Fruit fly (Drosophila melanogaster) whole organism, prepupa: ENCODE data around the gene Grip.
A peak's percentile ranks its signal among the peaks of the same experiment; 100 is the strongest.

Experiments
- Blimp-1 ChIP-seq: fragments of 200-800 bp; sonication (Bioruptor generic); optimal IDR thresholded peaks from 3 replicates; lab custom pipeline; 2017; ENCODE audit warnings: missing biosample characterization, missing genetic modification characterization, mild to moderate bottlenecking, moderate library complexity, missing genetic modification reagents
- CG10631 ChIP-seq: fragments of 200-800 bp; sonication (Bioruptor generic); optimal IDR thresholded peaks from 2 replicates; lab custom pipeline; 2016; ENCODE audit warnings: missing biosample characterization, missing genetic modification characterization
- CG10669 ChIP-seq: fragments of 200-800 bp; sonication (Bioruptor generic); optimal IDR thresholded peaks from 3 replicates; lab custom pipeline; 2018; ENCODE audit warnings: missing biosample characterization, mild to moderate bottlenecking, missing genetic modification characterization, moderate library complexity
- CG11294 ChIP-seq: fragments of 200-800 bp; sonication (Bioruptor generic); IDR thresholded peaks from 2 replicates; pipeline ENCODE4 v1.3.6; 2022; ENCODE audit warnings: missing biosample characterization, missing genetic modification characterization
- CG11762 ChIP-seq: fragments of 200-800 bp; sonication (Bioruptor generic); optimal IDR thresholded peaks from 3 replicates; lab custom pipeline; 2016; ENCODE audit warnings: missing biosample characterization, missing genetic modification characterization; ENCODE audit not compliant: insufficient read depth
- CG11902 ChIP-seq: fragments of 200-800 bp; sonication (Bioruptor generic); optimal IDR thresholded peaks from 3 replicates; lab custom pipeline; 2016; ENCODE audit warnings: missing biosample characterization, missing genetic modification characterization
- CG15336 ChIP-seq: fragments of 200-800 bp; sonication (Bioruptor generic); IDR thresholded peaks from 2 replicates; pipeline ENCODE4 v1.3.6; 2022; ENCODE audit warnings: missing biosample characterization, missing genetic modification characterization
- CG1621 ChIP-seq: fragments of 200-800 bp; sonication (Bioruptor generic); optimal IDR thresholded peaks from 3 replicates; lab custom pipeline; 2018; ENCODE audit warnings: missing biosample characterization, mild to moderate bottlenecking, missing genetic modification characterization
- CG16779 ChIP-seq: fragments of 200-800 bp; sonication (Bioruptor generic); optimal IDR thresholded peaks from 3 replicates; lab custom pipeline; 2017; ENCODE audit warnings: missing biosample characterization, mild to moderate bottlenecking, missing genetic modification characterization
- CG3032 ChIP-seq: fragments of 200-800 bp; optimal IDR thresholded peaks from 2 replicates; lab custom pipeline; 2019; ENCODE audit warnings: missing biosample characterization, mild to moderate bottlenecking, missing genetic modification characterization, moderate library complexity
- CG31627 ChIP-seq: fragments of 200-800 bp; sonication (Bioruptor generic); optimal IDR thresholded peaks from 3 replicates; lab custom pipeline; 2016; ENCODE audit warnings: missing biosample characterization, missing genetic modification characterization
- CG32006 ChIP-seq: fragments of 200-800 bp; sonication (Bioruptor generic); optimal IDR thresholded peaks from 3 replicates; lab custom pipeline; 2017; ENCODE audit warnings: missing biosample characterization, mild to moderate bottlenecking, missing genetic modification characterization
- CG34406 ChIP-seq: fragments of 200-800 bp; sonication (Bioruptor generic); optimal IDR thresholded peaks from 3 replicates; lab custom pipeline; 2016; ENCODE audit warnings: missing biosample characterization, missing genetic modification characterization
- CG4318 ChIP-seq: fragments of 200-800 bp; sonication (Bioruptor generic); optimal IDR thresholded peaks from 3 replicates; lab custom pipeline; 2017; ENCODE audit warnings: missing biosample characterization, mild to moderate bottlenecking, missing genetic modification characterization
- CG6163 ChIP-seq: fragments of 200-800 bp; sonication (Bioruptor generic); IDR thresholded peaks from 3 replicates; pipeline ENCODE4 v1.3.6; 2022; ENCODE audit warnings: missing biosample characterization, missing genetic modification characterization
- CG6276 ChIP-seq: fragments of 200-800 bp; sonication (Bioruptor generic); optimal IDR thresholded peaks from 2 replicates; lab custom pipeline; 2017; ENCODE audit warnings: missing biosample characterization, mild to moderate bottlenecking, missing genetic modification characterization
- CG6792 ChIP-seq: fragments of 200-800 bp; sonication (Bioruptor generic); optimal IDR thresholded peaks from 3 replicates; lab custom pipeline; 2016; ENCODE audit warnings: missing biosample characterization, missing genetic modification characterization
- CG6808 ChIP-seq: fragments of 200-800 bp; sonication (Bioruptor generic); optimal IDR thresholded peaks from 3 replicates; lab custom pipeline; 2017; ENCODE audit warnings: missing biosample characterization, missing genetic modification characterization, mild to moderate bottlenecking, moderate library complexity, missing genetic modification reagents
- CG7368 ChIP-seq: fragments of 200-800 bp; sonication (Bioruptor generic); optimal IDR thresholded peaks from 3 replicates; lab custom pipeline; 2016; ENCODE audit warnings: missing biosample characterization, missing genetic modification characterization
- CG8119 ChIP-seq: fragments of 200-800 bp; sonication (Bioruptor generic); IDR thresholded peaks from 3 replicates; pipeline ENCODE4 v1.3.6; 2022; ENCODE audit warnings: missing biosample characterization, missing genetic modification characterization
- CG8632 ChIP-seq: fragments of 200-800 bp; sonication (Bioruptor generic); optimal IDR thresholded peaks from 3 replicates; lab custom pipeline; 2016; ENCODE audit warnings: missing biosample characterization, missing genetic modification characterization
- CG9139 ChIP-seq: fragments of 200-800 bp; sonication (Bioruptor generic); optimal IDR thresholded peaks from 3 replicates; lab custom pipeline; 2017; ENCODE audit warnings: missing biosample characterization, mild to moderate bottlenecking, missing genetic modification characterization
- Eip78C ChIP-seq: fragments of 200-800 bp; sonication (Bioruptor generic); peaks from one replicate; lab custom pipeline; 2016; ENCODE audit warnings: missing biosample characterization, missing genetic modification characterization
- Ets21C ChIP-seq: fragments of 200-800 bp; sonication (Bioruptor generic); optimal IDR thresholded peaks from 3 replicates; lab custom pipeline; 2016; ENCODE audit warnings: missing biosample characterization, missing genetic modification characterization
- Ets96B ChIP-seq: fragments of 200-800 bp; optimal IDR thresholded peaks from 2 replicates; lab custom pipeline; 2019; ENCODE audit warnings: missing biosample characterization, mild to moderate bottlenecking, missing genetic modification characterization, moderate library complexity
- Gug ChIP-seq: fragments of 200-800 bp; sonication (Bioruptor generic); IDR thresholded peaks from 2 replicates; pipeline ENCODE4 v1.3.6; 2022; ENCODE audit warnings: missing biosample characterization, missing genetic modification characterization
- Hr38 ChIP-seq: sonication (Bioruptor generic); optimal IDR thresholded peaks from 2 replicates; lab custom pipeline; 2016; ENCODE audit warnings: missing biosample characterization, missing genetic modification characterization
- Hr39 ChIP-seq: fragments of 200-800 bp; sonication (Bioruptor generic); optimal IDR thresholded peaks from 2 replicates; lab custom pipeline; 2016; ENCODE audit warnings: missing biosample characterization, missing genetic modification characterization
- Hr4 ChIP-seq: fragments of 200-800 bp; sonication (Bioruptor generic); optimal IDR thresholded peaks from 3 replicates; lab custom pipeline; 2016; ENCODE audit warnings: missing biosample characterization, missing genetic modification characterization
- Lpt ChIP-seq: fragments of 200-800 bp; sonication (Bioruptor generic); optimal IDR thresholded peaks from 3 replicates; lab custom pipeline; 2016; ENCODE audit warnings: missing biosample characterization, missing genetic modification characterization
- Met ChIP-seq: fragments of 200-800 bp; sonication (Bioruptor generic); optimal IDR thresholded peaks from 3 replicates; lab custom pipeline; 2016; ENCODE audit warnings: missing biosample characterization, missing genetic modification characterization
- OdsH ChIP-seq: fragments of 200-800 bp; sonication (Bioruptor generic); optimal IDR thresholded peaks from 3 replicates; lab custom pipeline; 2016; ENCODE audit warnings: missing biosample characterization, missing genetic modification characterization
- Smox ChIP-seq: fragments of 200-800 bp; sonication (Bioruptor generic); optimal IDR thresholded peaks from 3 replicates; lab custom pipeline; 2016; ENCODE audit warnings: missing biosample characterization, missing genetic modification characterization
- Sox102F ChIP-seq: fragments of 200-800 bp; sonication (Bioruptor generic); optimal IDR thresholded peaks from 2 replicates; lab custom pipeline; 2016; ENCODE audit warnings: missing biosample characterization, mild to moderate bottlenecking, missing genetic modification characterization
- Sox14 ChIP-seq: fragments of 200-800 bp; sonication (Bioruptor generic); optimal IDR thresholded peaks from 3 replicates; lab custom pipeline; 2016; ENCODE audit warnings: missing biosample characterization, missing genetic modification characterization
- Sox15 ChIP-seq: fragments of 200-800 bp; sonication (Bioruptor generic); optimal IDR thresholded peaks from 3 replicates; lab custom pipeline; 2016; ENCODE audit warnings: missing biosample characterization, missing genetic modification characterization
- achi ChIP-seq: fragments of 200-800 bp; sonication (Bioruptor generic); optimal IDR thresholded peaks from 3 replicates; lab custom pipeline; 2016; ENCODE audit warnings: missing biosample characterization, missing genetic modification characterization
- acj6 ChIP-seq: fragments of 200-800 bp; sonication (Bioruptor generic); optimal IDR thresholded peaks from 3 replicates; lab custom pipeline; 2016; ENCODE audit warnings: missing biosample characterization, missing genetic modification characterization
- cyc ChIP-seq: fragments of 200-800 bp; sonication (Bioruptor generic); optimal IDR thresholded peaks from 3 replicates; lab custom pipeline; 2016; ENCODE audit warnings: missing biosample characterization, missing genetic modification characterization
- dac ChIP-seq: fragments of 200-800 bp; sonication (Bioruptor generic); optimal IDR thresholded peaks from 2 replicates; lab custom pipeline; 2017; ENCODE audit warnings: missing biosample characterization, mild to moderate bottlenecking, missing genetic modification characterization
- dsx ChIP-seq: fragments of 200-800 bp; optimal IDR thresholded peaks from 3 replicates; lab custom pipeline; 2019; ENCODE audit warnings: missing biosample characterization, mild to moderate bottlenecking, missing genetic modification characterization, moderate library complexity; ENCODE audit not compliant: poor library complexity, severe bottlenecking
- eg ChIP-seq: fragments of 200-800 bp; sonication (Bioruptor generic); IDR thresholded peaks from 3 replicates; pipeline ENCODE4 v1.3.6; 2022; ENCODE audit warnings: missing biosample characterization, missing genetic modification characterization
- esn ChIP-seq: fragments of 200-800 bp; sonication (Bioruptor generic); optimal IDR thresholded peaks from 2 replicates; lab custom pipeline; 2016; ENCODE audit warnings: missing biosample characterization, mild to moderate bottlenecking, missing genetic modification characterization, moderate library complexity
- fd59A ChIP-seq: fragments of 200-800 bp; sonication (Bioruptor generic); optimal IDR thresholded peaks from 2 replicates; lab custom pipeline; 2017; ENCODE audit warnings: missing biosample characterization, mild to moderate bottlenecking, missing genetic modification characterization, missing genetic modification reagents
- fd85E ChIP-seq: fragments of 200-800 bp; sonication (Bioruptor generic); optimal IDR thresholded peaks from 3 replicates; lab custom pipeline; 2016; ENCODE audit warnings: missing biosample characterization, missing genetic modification characterization
- fkh ChIP-seq: fragments of 200-800 bp; sonication (Bioruptor generic); optimal IDR thresholded peaks from 3 replicates; lab custom pipeline; 2017; ENCODE audit warnings: missing biosample characterization, mild to moderate bottlenecking, missing genetic modification characterization, moderate library complexity
- lz ChIP-seq: fragments of 200-800 bp; sonication (Bioruptor generic); optimal IDR thresholded peaks from 3 replicates; lab custom pipeline; 2016; ENCODE audit warnings: missing biosample characterization, missing genetic modification characterization
- net ChIP-seq: fragments of 200-800 bp; sonication (Bioruptor generic); optimal IDR thresholded peaks from 3 replicates; lab custom pipeline; 2016; ENCODE audit warnings: missing biosample characterization, missing genetic modification characterization
- pdm3 ChIP-seq: fragments of 200-800 bp; sonication (Bioruptor generic); optimal IDR thresholded peaks from 3 replicates; lab custom pipeline; 2016; ENCODE audit warnings: missing biosample characterization, missing genetic modification characterization
- salr ChIP-seq, 2 experiments: fragments of 200-800 bp; sonication (Bioruptor generic); optimal IDR thresholded peaks; 3 replicates each; lab custom pipeline; 2016 to 2018; ENCODE audit warnings: missing biosample characterization in 2 of 2, missing genetic modification characterization in 2 of 2, mild to moderate bottlenecking in 1 of 2
- ss ChIP-seq, 2 experiments: fragments of 200-800 bp; sonication (Bioruptor generic); optimal IDR thresholded peaks; 2 replicates in 1 of 2; 3 replicates in 1 of 2; lab custom pipeline; 2017 to 2018; ENCODE audit warnings: mild to moderate bottlenecking in 2 of 2, missing biosample characterization in 2 of 2, missing genetic modification characterization in 2 of 2, moderate library complexity in 1 of 2
- svp ChIP-seq: fragments of 200-800 bp; sonication (Bioruptor generic); peaks from one replicate; lab custom pipeline; 2016; ENCODE audit warnings: missing biosample characterization, missing genetic modification characterization

Gene Grip

DNA sequence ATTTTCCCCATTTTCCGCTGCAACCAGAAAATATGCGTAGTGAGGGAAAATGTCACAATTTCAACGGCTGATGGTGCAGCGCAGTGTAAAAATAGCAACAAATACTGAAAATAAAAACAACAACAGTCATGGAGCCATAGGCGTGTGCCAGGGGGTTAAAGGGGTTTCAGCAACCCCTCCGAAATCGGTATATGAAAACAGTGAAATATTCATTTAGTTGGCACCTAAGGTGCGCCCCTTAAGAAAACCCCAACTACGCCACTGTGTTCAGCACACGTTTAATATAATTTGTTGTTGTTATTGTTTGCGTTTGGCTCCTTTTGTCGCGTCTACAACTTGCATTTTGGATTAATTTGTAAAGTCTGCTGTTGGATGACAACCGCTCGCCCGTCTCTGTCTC, 6.0 kb downstream of the Grip start:
- TF ChIP-seq Hr39 (GFP tag; lab: Kevin White, UChicago) = peak; percentile 66
- peak; percentile 40 for TF ChIP-seq CG11762
- no peak for TF ChIP-seq CG6276 (GFP tag; lab: Kevin White, UChicago)
- peak; percentile 86 for TF ChIP-seq Eip78C
- peak; percentile 70 for TF ChIP-seq Ets96B (tag; lab: Kevin White, UChicago)
- TF ChIP-seq ss (GFP tag; optimal IDR thresholded peaks at IDR 0.05; lab: Kevin White, UChicago) = peak; percentile 15 to 35
- peak; percentile 78 for TF ChIP-seq CG4318
- peak; percentile 76 for TF ChIP-seq OdsH
- TF ChIP-seq Sox14 (GFP tag; lab: Kevin White, UChicago) = peak; percentile 72
- no peak for TF ChIP-seq Blimp-1 (GFP tag; lab: Kevin White, UChicago)
- peak; percentile 93 for TF ChIP-seq eg (GFP tag; lab: Robert Waterston, UW)
- peak; percentile 67 for TF ChIP-seq CG3032 (tag; lab: Kevin White, UChicago)
- peak; percentile 11 for TF ChIP-seq CG34406 (GFP tag; lab: Kevin White, UChicago)
- peak; percentile 37 for TF ChIP-seq Ets21C (GFP tag; lab: Kevin White, UChicago)
- peak; percentile 36 for TF ChIP-seq CG8632 (GFP tag; lab: Kevin White, UChicago)
- peak; percentile 90 for TF ChIP-seq CG32006
- TF ChIP-seq CG6163 = peak; percentile 94
- peak; percentile 36 for TF ChIP-seq Met
- TF ChIP-seq net (GFP tag; lab: Kevin White, UChicago) = peak; percentile 68
- TF ChIP-seq Smox (GFP tag; lab: Kevin White, UChicago) = peak; percentile 49
- peak; percentile 82 for TF ChIP-seq Lpt (GFP tag; lab: Kevin White, UChicago)
- peak; percentile 86 for TF ChIP-seq dac (GFP tag; lab: Kevin White, UChicago)
- peak; percentile 35 for TF ChIP-seq Sox15
- peak; percentile 56 to 71 for TF ChIP-seq salr (GFP tag; optimal IDR thresholded peaks at IDR 0.05; lab: Kevin White, UChicago)
- TF ChIP-seq CG7368 (GFP tag; lab: Kevin White, UChicago) = peak; percentile 55
- peak; percentile 90 for TF ChIP-seq Hr4 (GFP tag; lab: Kevin White, UChicago)
- no peak for TF ChIP-seq fkh (GFP tag; lab: Kevin White, UChicago)
- peak; percentile 71 for TF ChIP-seq CG1621 (tag; lab: Kevin White, UChicago)
- peak; percentile 41 for TF ChIP-seq Sox102F (GFP tag; lab: Kevin White, UChicago)
- TF ChIP-seq CG16779 = peak; percentile 36
- TF ChIP-seq CG11902 (GFP tag; lab: Kevin White, UChicago) = no peak
- TF ChIP-seq CG9139 = peak; percentile 33
- TF ChIP-seq dsx (GFP tag; lab: Kevin White, UChicago) = peak; percentile 51
- TF ChIP-seq CG6808 (GFP tag; lab: Kevin White, UChicago) = peak; percentile 52
- peak; percentile 87 for TF ChIP-seq CG15336
- peak; percentile 66 for TF ChIP-seq CG10669 (GFP tag; lab: Kevin White, UChicago)
- peak; percentile 21 for TF ChIP-seq Hr38
- TF ChIP-seq CG31627 (GFP tag; lab: Kevin White, UChicago) = peak; percentile 67
- peak; percentile 76 for TF ChIP-seq CG10631
- TF ChIP-seq esn (GFP tag; lab: Kevin White, UChicago) = peak; percentile 59
- peak; percentile 85 for TF ChIP-seq CG8119 (GFP tag; lab: Robert Waterston, UW)
- TF ChIP-seq fd59A = peak; percentile 64
- no peak for TF ChIP-seq fd85E (GFP tag; lab: Kevin White, UChicago)
- TF ChIP-seq svp = peak; percentile 51
- TF ChIP-seq Gug = peak; percentile 82
- peak; percentile 66 for TF ChIP-seq acj6 (GFP tag; lab: Kevin White, UChicago)
- TF ChIP-seq achi (GFP tag; lab: Kevin White, UChicago) = peak; percentile 77
- peak; percentile 63 for TF ChIP-seq cyc (GFP tag; lab: Kevin White, UChicago)
- TF ChIP-seq CG6792 = peak; percentile 56
- peak; percentile 55 for TF ChIP-seq CG11294 (GFP tag; lab: Robert Waterston, UW)
- TF ChIP-seq pdm3 (GFP tag; lab: Kevin White, UChicago) = peak; percentile 80
- TF ChIP-seq lz = peak; percentile 59
